Worm (Caenorhabditis elegans) whole organism, L2 larva: ENCODE measurements around the gene C54F6.19.
A peak's percentile ranks its signal among the peaks of the same experiment; 100 is the strongest.

Source experiments
- R02D3.7 ChIP-seq: fragments of 150-350 bp; optimal IDR thresholded peaks from 2 replicates; lab custom pipeline; 2014; ENCODE audit warnings: missing biosample characterization, missing genetic modification characterization
- aly-2 ChIP-seq: fragments of 150-350 bp; optimal IDR thresholded peaks from 2 replicates; lab custom pipeline; 2014; ENCODE audit warnings: missing biosample characterization, missing genetic modification characterization
- nhr-12 ChIP-seq: fragments of 150-350 bp; optimal IDR thresholded peaks from 2 replicates; lab custom pipeline; 2014; ENCODE audit warnings: missing biosample characterization, missing genetic modification characterization
- unc-55 ChIP-seq: fragments of 150-350 bp; sonication (generic microtip); optimal IDR thresholded peaks from 3 replicates; lab custom pipeline; 2014; ENCODE audit warnings: missing biosample characterization, missing genetic modification reagents, missing genetic modification characterization

DNA sequence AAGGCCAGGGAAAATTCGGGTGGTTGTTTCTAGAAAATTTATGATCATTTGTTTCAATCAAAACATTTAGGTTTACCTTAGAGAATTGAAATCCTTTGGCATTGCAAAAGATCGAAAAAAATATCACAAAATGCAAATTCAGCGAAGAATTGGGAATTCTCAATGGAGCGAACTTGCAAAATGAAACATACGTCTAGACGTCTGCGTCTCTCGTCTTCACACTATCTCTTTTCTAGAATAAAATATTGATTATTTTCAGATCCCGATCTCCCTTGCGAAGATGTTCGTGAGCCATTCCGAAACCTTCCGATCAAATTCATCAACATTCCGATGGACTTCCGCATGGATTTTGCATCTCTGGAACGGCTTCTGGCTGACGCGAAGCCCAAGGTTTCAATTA lies 35.1 kb downstream of the C54F6.19 start, which contains the start of gene ets-6:
- TF ChIP-seq unc-55 (GFP tag; lab: Kevin White, UChicago) (peak; percentile 76), nhr-12 (tag; lab: Kevin White, UChicago) (no peak), aly-2 (no peak), R02D3.7 (no peak)
